Fruit fly (Drosophila melanogaster): ENCODE measurements around the gene CG33298.

The CG33298 gene

DNA sequence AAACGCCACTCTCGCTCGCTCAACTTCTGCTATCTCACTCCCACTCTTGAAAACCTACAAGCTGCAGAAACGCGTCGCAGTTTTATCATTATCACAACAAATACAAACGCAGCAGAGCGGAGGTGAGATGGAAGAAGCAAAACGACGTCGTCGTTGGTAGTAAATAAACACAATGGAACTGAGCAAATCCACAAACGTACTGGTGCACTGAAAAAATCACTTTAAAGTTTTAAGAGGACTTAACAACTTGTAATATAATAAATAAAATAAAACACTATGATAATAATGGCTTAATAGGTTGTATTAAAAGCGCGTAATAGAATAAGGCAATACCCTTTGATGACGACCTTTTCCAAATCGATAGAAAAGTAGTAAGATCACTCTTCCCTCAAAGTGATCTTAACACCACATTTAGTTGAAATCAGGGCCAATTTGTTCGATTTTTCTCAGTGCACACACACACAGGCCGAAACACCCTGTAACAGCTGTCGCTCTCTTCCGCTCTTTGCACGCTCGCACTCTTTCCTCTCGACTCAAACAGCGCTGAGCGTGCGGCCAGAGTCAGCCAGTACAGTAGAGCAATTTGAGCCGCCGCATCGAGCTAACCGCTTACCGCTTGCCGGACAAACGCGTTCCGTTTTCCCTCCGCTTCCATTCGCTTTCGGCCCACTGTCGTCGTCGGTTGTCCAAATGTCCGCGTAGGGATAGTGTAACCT, 45.9 kb upstream of the CG33298 start (continued):
- TF ChIP-seq net (GFP tag; optimal IDR thresholded peaks at IDR 0.05), result peak; percentile 96
- TF ChIP-seq Eip75B (GFP tag; optimal IDR thresholded peaks at IDR 0.05), result peak; percentile 86
- TF ChIP-seq Eip93F (GFP tag; optimal IDR thresholded peaks at IDR 0.05), result peak; percentile 95
- peak; percentile 66 for TF ChIP-seq dac (GFP tag; optimal IDR thresholded peaks at IDR 0.05)
- peak; percentile 95 for TF ChIP-seq CG6808 (GFP tag; optimal IDR thresholded peaks at IDR 0.05)
- peak; percentile 73 for TF ChIP-seq lz (GFP tag; optimal IDR thresholded peaks at IDR 0.05)
- TF ChIP-seq Sox14 (GFP tag; optimal IDR thresholded peaks at IDR 0.05), result peak; percentile 96
- TF ChIP-seq CG32006 (GFP tag; optimal IDR thresholded peaks at IDR 0.05), result peak; percentile 95
- peak; percentile 98 for TF ChIP-seq fkh (GFP tag; optimal IDR thresholded peaks at IDR 0.05)
- TF ChIP-seq Met (GFP tag; optimal IDR thresholded peaks at IDR 0.05), result peak; percentile 98
- TF ChIP-seq CG11294 (GFP tag; IDR thresholded peaks at IDR 0.05), result peak; percentile 94
- peak; percentile 94 for TF ChIP-seq CG10669 (GFP tag; optimal IDR thresholded peaks at IDR 0.05)
- TF ChIP-seq OdsH (GFP tag; optimal IDR thresholded peaks at IDR 0.05), result peak; percentile 97
- peak; percentile 97 for TF ChIP-seq CG3032 (tag; optimal IDR thresholded peaks at IDR 0.05)
- TF ChIP-seq ss (GFP tag; optimal IDR thresholded peaks at IDR 0.05), result peak; percentile 95 to 96
- TF ChIP-seq Ets21C (GFP tag; optimal IDR thresholded peaks at IDR 0.05), result peak; percentile 84
- no peak for TF ChIP-seq Hr38 (GFP tag; optimal IDR thresholded peaks at IDR 0.05)
- TF ChIP-seq Smox (GFP tag; optimal IDR thresholded peaks at IDR 0.05), result peak; percentile 86
- peak; percentile 74 to 91 for TF ChIP-seq salr (GFP tag; optimal IDR thresholded peaks at IDR 0.05)
- peak; percentile 87 for TF ChIP-seq CG6276 (GFP tag; optimal IDR thresholded peaks at IDR 0.05)
- peak; percentile 93 for TF ChIP-seq CG8632 (GFP tag; optimal IDR thresholded peaks at IDR 0.05)
- peak; percentile 94 for TF ChIP-seq eg (GFP tag; IDR thresholded peaks at IDR 0.05)
- TF ChIP-seq Hr4 (GFP tag; optimal IDR thresholded peaks at IDR 0.05), result peak; percentile 79
- peak; percentile 96 for TF ChIP-seq CG6792 (GFP tag; optimal IDR thresholded peaks at IDR 0.05)

DNA sequence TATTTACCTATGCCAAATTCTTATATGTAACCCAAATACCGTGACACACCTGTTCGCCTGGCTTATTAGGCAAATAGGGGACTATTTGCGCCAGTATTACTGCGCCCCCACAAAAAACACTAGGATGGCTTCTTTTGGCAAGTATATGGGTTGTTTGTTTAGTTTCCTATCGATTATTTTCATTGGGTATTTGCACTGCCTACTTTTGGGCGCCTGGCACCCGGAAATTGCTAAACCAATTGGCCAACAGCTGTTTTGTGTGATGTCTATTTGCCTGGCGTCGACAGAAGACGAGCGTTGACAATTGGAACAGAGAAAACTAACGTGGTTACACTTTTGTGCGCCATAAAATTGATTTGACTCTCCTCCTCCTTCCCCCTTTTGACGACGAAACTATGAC, 42.3 kb upstream of the CG33298 start:
- no peak for TF ChIP-seq Ets21C (GFP tag; optimal IDR thresholded peaks at IDR 0.05)
- peak; percentile 30 for TF ChIP-seq fkh (GFP tag; optimal IDR thresholded peaks at IDR 0.05)
- TF ChIP-seq acj6 (GFP tag; optimal IDR thresholded peaks at IDR 0.05), result no peak
- TF ChIP-seq Lpt (GFP tag; optimal IDR thresholded peaks at IDR 0.05), result no peak
- no peak for TF ChIP-seq CG34406 (GFP tag; optimal IDR thresholded peaks at IDR 0.05)
- no peak for TF ChIP-seq CG9139 (GFP tag; optimal IDR thresholded peaks at IDR 0.05)

DNA sequence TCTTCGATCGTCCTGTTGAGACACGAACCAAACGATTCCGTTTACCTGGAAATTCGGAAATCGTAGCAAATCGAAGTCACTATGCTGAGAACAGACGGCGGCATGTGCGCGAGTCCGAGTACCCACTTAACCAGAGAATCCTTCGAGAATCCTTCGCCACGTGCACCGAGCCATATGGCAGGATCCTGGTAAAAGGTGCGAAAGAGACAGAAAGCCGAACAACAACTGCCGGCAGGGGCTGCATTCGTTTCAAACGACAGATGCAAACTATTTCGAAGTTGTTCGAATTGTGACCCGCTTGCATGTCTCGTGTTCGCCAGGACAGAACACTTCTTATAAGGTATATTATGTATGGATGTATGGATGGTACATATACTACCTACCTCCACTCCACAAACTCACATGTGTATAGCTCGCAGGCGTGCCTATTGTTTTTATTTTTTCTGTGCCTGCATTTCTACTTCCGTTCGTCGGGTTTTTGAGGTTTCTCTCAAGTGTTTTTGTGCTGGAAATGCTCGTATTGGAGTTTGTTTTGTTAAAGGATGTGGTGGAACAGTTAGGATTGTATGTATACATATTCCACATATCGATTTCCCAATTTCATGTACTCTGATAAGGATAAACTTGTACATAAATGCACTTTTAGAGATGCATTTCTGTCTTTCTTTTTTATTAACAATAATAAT, 40.8 kb upstream of the CG33298 start:
- TF ChIP-seq ss (GFP tag; optimal IDR thresholded peaks at IDR 0.05), result no peak
- no peak for TF ChIP-seq Sox102F (GFP tag; optimal IDR thresholded peaks at IDR 0.05)
- TF ChIP-seq svp (GFP tag), result no peak
- TF ChIP-seq Ets96B (tag; optimal IDR thresholded peaks at IDR 0.05), result no peak
- no peak for TF ChIP-seq fd59A (GFP tag; optimal IDR thresholded peaks at IDR 0.05)
- TF ChIP-seq topi (GFP tag; optimal IDR thresholded peaks at IDR 0.05), result no peak
- no peak for TF ChIP-seq fkh (GFP tag; optimal IDR thresholded peaks at IDR 0.05)
- TF ChIP-seq CG9139 (GFP tag; optimal IDR thresholded peaks at IDR 0.05), result no peak
- TF ChIP-seq CG6808 (GFP tag; optimal IDR thresholded peaks at IDR 0.05), result no peak
- no peak for TF ChIP-seq Eip78C (GFP tag)
- TF ChIP-seq CG7368 (GFP tag; optimal IDR thresholded peaks at IDR 0.05), result no peak

DNA sequence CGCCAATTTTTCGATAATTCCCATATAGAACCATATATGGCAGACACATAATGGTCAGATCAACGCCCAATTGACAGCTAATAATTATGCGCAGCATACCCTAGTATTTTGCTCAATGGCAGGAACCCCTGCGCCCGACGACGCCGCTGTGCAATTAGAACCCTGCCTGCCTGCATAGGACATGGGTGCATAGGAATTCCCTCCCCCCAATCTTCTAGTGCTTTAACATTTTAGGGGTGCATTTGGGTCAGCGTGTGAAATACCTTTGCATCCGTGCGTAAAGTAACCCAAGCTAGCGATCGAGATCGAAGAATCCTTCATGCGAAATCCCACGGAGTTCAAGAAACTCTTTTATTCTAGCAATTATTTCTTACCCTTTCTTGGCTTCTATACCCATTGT, 40.1 kb upstream of the CG33298 start:
- TF ChIP-seq CG8319 (GFP tag; optimal IDR thresholded peaks at IDR 0.05) (no peak), CG8632 (GFP tag; optimal IDR thresholded peaks at IDR 0.05) (no peak), Hr38 (GFP tag; optimal IDR thresholded peaks at IDR 0.05) (no peak), pdm3 (GFP tag; optimal IDR thresholded peaks at IDR 0.05) (no peak), dsx (GFP tag; optimal IDR thresholded peaks at IDR 0.05; ENCODE audit: poor library complexity, severe bottlenecking) (no peak), svp (GFP tag) (no peak), cyc (GFP tag; optimal IDR thresholded peaks at IDR 0.05) (no peak), CG1621 (tag; optimal IDR thresholded peaks at IDR 0.05) (no peak)

Data from whole organism, prepupa.